Fruit fly (Drosophila melanogaster) whole organism, embryonic: ENCODE results near the gene e.

ENCODE experiments used
- CG11456 ChIP-seq: fragments of 200-800 bp; sonication (Bioruptor generic); IDR thresholded peaks from 3 replicates; pipeline ENCODE4 v1.3.6; 2022; ENCODE audit warnings: missing biosample characterization, missing genetic modification characterization
- CG15601 ChIP-seq: fragments of 200-800 bp; sonication (Bioruptor generic); optimal IDR thresholded peaks from 3 replicates; lab custom pipeline; 2019; ENCODE audit warnings: missing biosample characterization, mild to moderate bottlenecking, missing genetic modification characterization, moderate library complexity
- CG1603 ChIP-seq: fragments of 200-800 bp; sonication (Bioruptor generic); optimal IDR thresholded peaks from 2 replicates; lab custom pipeline; 2019; ENCODE audit warnings: missing biosample characterization, mild to moderate bottlenecking, missing genetic modification characterization, moderate library complexity
- Gug ChIP-seq: fragments of 200-800 bp; sonication (Bioruptor generic); IDR thresholded peaks from 4 replicates; pipeline ENCODE4 v1.3.6; 2022; ENCODE audit warnings: missing biosample characterization, missing genetic modification characterization
- Sry-β ChIP-seq: fragments of 200-800 bp; sonication (Bioruptor generic); optimal IDR thresholded peaks from 2 replicates; lab custom pipeline; 2018; ENCODE audit warnings: missing biosample characterization, mild to moderate bottlenecking, missing genetic modification characterization, moderate library complexity
- dan ChIP-seq: fragments of 200-800 bp; sonication (Bioruptor generic); IDR thresholded peaks from 2 replicates; pipeline ENCODE4 v1.3.6; 2022; ENCODE audit warnings: missing biosample characterization, missing genetic modification characterization
- twi ChIP-seq: fragments of 200-800 bp; optimal IDR thresholded peaks from 2 replicates; lab custom pipeline; 2019; ENCODE audit warnings: missing biosample characterization, mild to moderate bottlenecking, missing genetic modification characterization, moderate library complexity

- no peak for TF ChIP-seq Gug (GFP tag; lab: Robert Waterston, UW)
- peak; percentile 22 for TF ChIP-seq Sry-β (GFP tag; lab: Kevin White, UChicago)
- TF ChIP-seq CG11456, result no peak
- TF ChIP-seq twi, result peak; percentile 3
- TF ChIP-seq dan (GFP tag; lab: Robert Waterston, UW), result no peak
- TF ChIP-seq CG15601 (tag; lab: Kevin White, UChicago), result no peak
- peak; percentile 75 for TF ChIP-seq CG1603
These were observed 32.9 kb upstream of the e start, which contains the start of the genes AP-2sigma and Idi for dm6 chr3R:21269923-21270322.
